Fruit fly (Drosophila melanogaster): ENCODE data around the gene CG3987.

Gene CG3987

DNA sequence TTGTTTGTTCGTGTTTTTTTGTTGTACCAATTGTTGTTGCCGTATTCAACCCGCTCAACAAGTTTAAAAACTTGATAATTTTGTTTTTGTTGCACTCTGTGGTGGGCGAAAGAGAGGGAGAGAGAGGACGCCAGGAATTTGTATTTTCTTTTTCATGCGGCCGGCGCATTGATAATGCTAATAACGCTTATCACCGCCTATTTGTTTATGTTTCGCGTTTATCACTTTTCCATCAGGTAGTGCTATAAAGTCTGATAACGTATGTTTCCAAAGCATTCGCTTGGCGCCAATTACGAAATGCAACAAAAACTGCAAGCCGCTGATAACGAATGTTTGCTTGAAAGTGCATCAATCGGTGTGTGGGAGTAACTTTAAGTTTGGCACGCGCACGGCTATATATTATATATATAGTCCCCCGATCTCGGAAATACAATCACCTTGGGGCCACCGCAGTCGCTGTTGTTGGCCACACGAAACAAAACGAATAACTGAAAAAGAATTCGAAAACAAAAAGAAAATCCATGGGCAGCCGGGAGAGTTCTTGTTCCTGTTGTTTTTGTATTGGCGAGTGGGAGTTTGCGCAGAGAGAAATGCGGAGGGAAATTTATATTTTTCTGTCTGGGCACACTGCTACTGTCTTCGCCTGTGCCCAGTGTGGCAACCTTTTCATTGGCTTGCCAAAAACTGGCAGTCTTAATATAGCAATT is 7.4 kb downstream of the CG3987 start, which contains the start of gene Glys (continued):
- no peak for TF ChIP-seq aop (GFP tag; IDR thresholded peaks at IDR 0.05)
- TF ChIP-seq tap (tag; optimal IDR thresholded peaks at IDR 0.05), result no peak
- TF ChIP-seq GATAe (GFP tag; conservative IDR thresholded peaks at IDR 0.05), result no peak
- peak; percentile 52 for TF ChIP-seq CG3847 (GFP tag; IDR thresholded peaks at IDR 0.05)
- TF ChIP-seq CG3407 (GFP tag; optimal IDR thresholded peaks at IDR 0.05), result no peak
- no peak for TF ChIP-seq Dfd (GFP tag; optimal IDR thresholded peaks at IDR 0.05)
- TF ChIP-seq bowl (GFP tag; IDR thresholded peaks at IDR 0.05), result no peak
- no peak for TF ChIP-seq Adf1 (GFP tag; IDR thresholded peaks at IDR 0.05)
- TF ChIP-seq dysf (GFP tag; IDR thresholded peaks at IDR 0.05), result no peak
- no peak for TF ChIP-seq CG16863 (GFP tag; optimal IDR thresholded peaks at IDR 0.05)
- TF ChIP-seq stwl (tag; optimal IDR thresholded peaks at IDR 0.05), result peak; percentile 42
- no peak for TF ChIP-seq CG7839 (tag; optimal IDR thresholded peaks at IDR 0.05)
- TF ChIP-seq Doc2 (GFP tag; IDR thresholded peaks at IDR 0.05), result no peak
- no peak for TF ChIP-seq YL-1 (GFP tag; optimal IDR thresholded peaks at IDR 0.05)
- no peak for TF ChIP-seq hbn (GFP tag; IDR thresholded peaks at IDR 0.05; ENCODE audit: partially characterized antibody)
- TF ChIP-seq CG6765 (GFP tag; optimal IDR thresholded peaks at IDR 0.05), result no peak
- TF ChIP-seq CG10565 (GFP tag; optimal IDR thresholded peaks at IDR 0.05), result no peak
- TF ChIP-seq CG16779 (GFP tag; IDR thresholded peaks at IDR 0.05), result no peak
- TF ChIP-seq pan (optimal IDR thresholded peaks at IDR 0.05), result no peak
- TF ChIP-seq pan (GFP tag; optimal IDR thresholded peaks at IDR 0.05 in 1 of 2, IDR thresholded peaks at IDR 0.05 in 1 of 2), result no peak
- TF ChIP-seq CG3281 (GFP tag; optimal IDR thresholded peaks at IDR 0.05), result peak; percentile 20
- TF ChIP-seq disco-r (GFP tag; optimal IDR thresholded peaks at IDR 0.05), result no peak
- TF ChIP-seq CG13296 (GFP tag; optimal IDR thresholded peaks at IDR 0.05), result peak; percentile 11
- peak; percentile 72 for TF ChIP-seq Jarid2 (GFP tag; optimal IDR thresholded peaks at IDR 0.05)
- no peak for TF ChIP-seq CG3726 (GFP tag; IDR thresholded peaks at IDR 0.05)
- TF ChIP-seq Atf6 (GFP tag; IDR thresholded peaks at IDR 0.05), result no peak
- no peak for TF ChIP-seq chif (GFP tag; optimal IDR thresholded peaks at IDR 0.05)
- no peak for TF ChIP-seq CG31365 (tag; optimal IDR thresholded peaks at IDR 0.05)
- no peak for TF ChIP-seq sim (GFP tag; IDR thresholded peaks at IDR 0.05)
- TF ChIP-seq CG11398 (GFP tag; optimal IDR thresholded peaks at IDR 0.05), result no peak
- TF ChIP-seq amos (GFP tag; IDR thresholded peaks at IDR 0.05; ENCODE audit: partially characterized antibody), result peak; percentile 46; the same call in 1 of the 2 replicates
- TF ChIP-seq Dll (GFP tag; IDR thresholded peaks at IDR 0.05; ENCODE audit: partially characterized antibody), result 0 out of 4 replicates have a peak, but pooled peaks have one; percentile 15
- peak; percentile 48; the same call in 1 of the 2 replicates for TF ChIP-seq rib (GFP tag; IDR thresholded peaks at IDR 0.05)
- TF ChIP-seq Hr3 (GFP tag; optimal IDR thresholded peaks at IDR 0.05), result no peak
- no peak for TF ChIP-seq dpn (GFP tag; optimal IDR thresholded peaks at IDR 0.05)
- TF ChIP-seq Sry-δ (GFP tag; optimal IDR thresholded peaks at IDR 0.05), result peak; percentile 40
- TF ChIP-seq CG6654 (GFP tag; optimal IDR thresholded peaks at IDR 0.05), result no peak
- TF ChIP-seq gro (GFP tag; optimal IDR thresholded peaks at IDR 0.05), result no peak
- TF ChIP-seq CG8944 (GFP tag; optimal IDR thresholded peaks at IDR 0.05), result no peak
- no peak for TF ChIP-seq scrt (GFP tag; optimal IDR thresholded peaks at IDR 0.05)
- TF ChIP-seq chinmo (GFP tag; IDR thresholded peaks at IDR 0.05; ENCODE audit: partially characterized antibody), result 0 out of 4 replicates have a peak, but pooled peaks have one; percentile 65
- TF ChIP-seq CG8478 (optimal IDR thresholded peaks at IDR 0.05), result no peak
- TF ChIP-seq Opbp (GFP tag; IDR thresholded peaks at IDR 0.05; ENCODE audit: partially characterized antibody), result peak; percentile 63; the same call in 2 of the 3 replicates
- TF ChIP-seq CG1602 (GFP tag; optimal IDR thresholded peaks at IDR 0.05), result no peak
- TF ChIP-seq CG11723 (GFP tag; optimal IDR thresholded peaks at IDR 0.05), result no peak
- no peak for TF ChIP-seq CG3838 (GFP tag; optimal IDR thresholded peaks at IDR 0.05)
- no peak for TF ChIP-seq hb (GFP tag; IDR thresholded peaks at IDR 0.05; ENCODE audit: partially characterized antibody)
- no peak for TF ChIP-seq CG11247 (GFP tag; IDR thresholded peaks at IDR 0.05)
- peak; percentile 2 for TF ChIP-seq CG9727 (GFP tag; optimal IDR thresholded peaks at IDR 0.05)
- TF ChIP-seq Fer2 (tag; optimal IDR thresholded peaks at IDR 0.05), result no peak

All from whole organism, embryonic.